ENCODE assay signal across 3 fruit fly cellular contexts in genomic region chr2L:1981726-1982367, dm6.
TF ChIP-seq lines count a peak whose summit lies in the region.

Gene CG7289 (plus strand): TSS chr2L:1982217.

TF ChIP-seq in whole organism, adult, 20 proteins besides CTCF, POLR2A, EP300 and RAD21 (continued from another document):
- no peak for TF ChIP-seq cic (GFP tag; optimal IDR thresholded peaks at IDR 0.05; lab: Kevin White, UChicago)

TF ChIP-seq in whole organism, embryonic, 481 proteins besides CTCF, POLR2A, EP300 and RAD21 (continued from another document and continues in another):
- no peak for TF ChIP-seq BtbVII (GFP tag; optimal IDR thresholded peaks at IDR 0.05; lab: Kevin White, UChicago)
- no peak for TF ChIP-seq CG4328 (GFP tag; optimal IDR thresholded peaks at IDR 0.05; lab: Kevin White, UChicago)
- no peak for TF ChIP-seq CG3281 (GFP tag; optimal IDR thresholded peaks at IDR 0.05; lab: Kevin White, UChicago)
- TF ChIP-seq unpg (GFP tag; optimal IDR thresholded peaks at IDR 0.05; lab: Kevin White, UChicago), result no peak
- no peak for TF ChIP-seq aop (GFP tag; IDR thresholded peaks at IDR 0.05; lab: Robert Waterston, UW)
- TF ChIP-seq fd3F (GFP tag; optimal IDR thresholded peaks at IDR 0.05; lab: Kevin White, UChicago), result no peak
- peak; percentile 38 for TF ChIP-seq lilli (GFP tag; optimal IDR thresholded peaks at IDR 0.05; lab: Kevin White, UChicago)
- TF ChIP-seq Mad (GFP tag; optimal IDR thresholded peaks at IDR 0.05; lab: Kevin White, UChicago), result no peak
- no peak for TF ChIP-seq pfk (GFP tag; optimal IDR thresholded peaks at IDR 0.05; lab: Kevin White, UChicago)
- peak; percentile 15 for TF ChIP-seq CoRest (tag; optimal IDR thresholded peaks at IDR 0.05; lab: Kevin White, UChicago)
- TF ChIP-seq CG42726 (GFP tag; IDR thresholded peaks at IDR 0.05; lab: Robert Waterston, UW; ENCODE audit: partially characterized antibody), result 0 out of 2 replicates have a peak, but pooled peaks have one; percentile 20
- no peak for TF ChIP-seq D19A (tag; optimal IDR thresholded peaks at IDR 0.05; lab: Kevin White, UChicago)
- TF ChIP-seq CG30020 (tag; optimal IDR thresholded peaks at IDR 0.05; lab: Kevin White, UChicago), result no peak
- no peak for TF ChIP-seq kay (GFP tag; optimal IDR thresholded peaks at IDR 0.05; lab: Kevin White, UChicago)
- no peak for TF ChIP-seq CG2678 (tag; optimal IDR thresholded peaks at IDR 0.05; lab: Kevin White, UChicago)
- TF ChIP-seq pan (optimal IDR thresholded peaks at IDR 0.05; lab: Kevin White, UChicago), result peak in 1 of 2 experiments; percentile 28
- peak in 1 of 2 experiments; percentile 34 for TF ChIP-seq pan (GFP tag; optimal IDR thresholded peaks at IDR 0.05 in 1 of 2, IDR thresholded peaks at IDR 0.05 in 1 of 2)
- no peak for TF ChIP-seq rib (GFP tag; IDR thresholded peaks at IDR 0.05; lab: Robert Waterston, UW)
- TF ChIP-seq CG16813 (GFP tag; IDR thresholded peaks at IDR 0.05; lab: Robert Waterston, UW; ENCODE audit: partially characterized antibody), result peak; percentile 59
- no peak for TF ChIP-seq CG18599 (GFP tag; optimal IDR thresholded peaks at IDR 0.05; lab: Kevin White, UChicago)
- TF ChIP-seq corto (GFP tag; optimal IDR thresholded peaks at IDR 0.05; lab: Kevin White, UChicago), result no peak
- no peak for TF ChIP-seq pho (GFP tag; optimal IDR thresholded peaks at IDR 0.05; lab: Kevin White, UChicago)
- no peak for TF ChIP-seq fd96Cb (tag; optimal IDR thresholded peaks at IDR 0.05; lab: Kevin White, UChicago)
- peak; percentile 55 for TF ChIP-seq pzg (GFP tag; optimal IDR thresholded peaks at IDR 0.05; lab: Kevin White, UChicago)
- no peak for TF ChIP-seq CG7839 (tag; optimal IDR thresholded peaks at IDR 0.05; lab: Kevin White, UChicago)
- no peak for TF ChIP-seq NK7.1 (GFP tag; optimal IDR thresholded peaks at IDR 0.05; lab: Kevin White, UChicago)
- TF ChIP-seq CG9932 (GFP tag; IDR thresholded peaks at IDR 0.05; lab: Robert Waterston, UW), result peak; percentile 48; the same call in 1 of the 2 replicates
- no peak for TF ChIP-seq Sin3A (optimal IDR thresholded peaks at IDR 0.05; lab: Kevin White, UChicago)
- no peak for TF ChIP-seq CG18764 (GFP tag; optimal IDR thresholded peaks at IDR 0.05; lab: Kevin White, UChicago)
- no peak for TF ChIP-seq Drgx (GFP tag; IDR thresholded peaks at IDR 0.05; lab: Robert Waterston, UW)
- no peak for TF ChIP-seq Rfx (GFP tag; IDR thresholded peaks at IDR 0.05; lab: Robert Waterston, UW)
- TF ChIP-seq ara (GFP tag; IDR thresholded peaks at IDR 0.05; lab: Robert Waterston, UW), result 0 out of 2 replicates have a peak, but pooled peaks have one; percentile 24
- peak; percentile 49 for TF ChIP-seq YL-1 (GFP tag; optimal IDR thresholded peaks at IDR 0.05; lab: Kevin White, UChicago)
- peak; percentile 75 for TF ChIP-seq Dref (GFP tag; IDR thresholded peaks at IDR 0.05; lab: Robert Waterston, UW)
- TF ChIP-seq CG7786 (GFP tag; optimal IDR thresholded peaks at IDR 0.05; lab: Kevin White, UChicago), result peak; percentile 20
- TF ChIP-seq Xbp1 (GFP tag; optimal IDR thresholded peaks at IDR 0.05; lab: Kevin White, UChicago), result peak; percentile 25
- no peak for TF ChIP-seq CG18619 (GFP tag; optimal IDR thresholded peaks at IDR 0.05; lab: Kevin White, UChicago)
- TF ChIP-seq BEAF-32 (GFP tag; optimal IDR thresholded peaks at IDR 0.05; lab: Kevin White, UChicago), result peak; percentile 67
- TF ChIP-seq crc (GFP tag; optimal IDR thresholded peaks at IDR 0.05; lab: Kevin White, UChicago), result no peak
- TF ChIP-seq ind (GFP tag; optimal IDR thresholded peaks at IDR 0.05; lab: Kevin White, UChicago), result no peak
- no peak for TF ChIP-seq shn (GFP tag; optimal IDR thresholded peaks at IDR 0.05; lab: Kevin White, UChicago)
- TF ChIP-seq esg (GFP tag; conservative IDR thresholded peaks at IDR 0.05; lab: Robert Waterston, UW), result no peak
- no peak for TF ChIP-seq chm (GFP tag; IDR thresholded peaks at IDR 0.05; lab: Robert Waterston, UW)
- no peak for TF ChIP-seq CG15269 (tag; optimal IDR thresholded peaks at IDR 0.05; lab: Kevin White, UChicago)
- TF ChIP-seq CG13287 (GFP tag; IDR thresholded peaks at IDR 0.05; lab: Robert Waterston, UW; ENCODE audit: partially characterized antibody), result peak; percentile 78
- no peak for TF ChIP-seq CG15011 (GFP tag; optimal IDR thresholded peaks at IDR 0.05; lab: Kevin White, UChicago)
- peak; percentile 42; the same call in 1 of the 2 replicates for TF ChIP-seq E2f2 (GFP tag; IDR thresholded peaks at IDR 0.05; lab: Robert Waterston, UW)
- no peak for TF ChIP-seq Ssrp (tag; optimal IDR thresholded peaks at IDR 0.05; lab: Kevin White, UChicago)
- TF ChIP-seq abd-A (tag; optimal IDR thresholded peaks at IDR 0.05; lab: Kevin White, UChicago), result no peak
- peak; percentile 22 for TF ChIP-seq HmgZ (tag; optimal IDR thresholded peaks at IDR 0.05; lab: Kevin White, UChicago)
- TF ChIP-seq CG3847 (GFP tag; IDR thresholded peaks at IDR 0.05; lab: Robert Waterston, UW), result no peak
- TF ChIP-seq CG8281 (tag; optimal IDR thresholded peaks at IDR 0.05; lab: Kevin White, UChicago), result no peak
- no peak for TF ChIP-seq CG10267 (tag; optimal IDR thresholded peaks at IDR 0.05; lab: Kevin White, UChicago)
- TF ChIP-seq Dll (GFP tag; IDR thresholded peaks at IDR 0.05; lab: Robert Waterston, UW; ENCODE audit: partially characterized antibody), result peak; percentile 61
- TF ChIP-seq CG8388 (GFP tag; optimal IDR thresholded peaks at IDR 0.05; lab: Kevin White, UChicago), result no peak
- peak; percentile 80 for TF ChIP-seq sens (GFP tag; lab: Kevin White, UChicago)
- TF ChIP-seq CG15479 (GFP tag; optimal IDR thresholded peaks at IDR 0.05; lab: Kevin White, UChicago), result no peak
- no peak for TF ChIP-seq Gug (GFP tag; IDR thresholded peaks at IDR 0.05; lab: Robert Waterston, UW)
- TF ChIP-seq sna (GFP tag; IDR thresholded peaks at IDR 0.05; lab: Robert Waterston, UW; ENCODE audit: partially characterized antibody), result 0 out of 2 replicates have a peak, but pooled peaks have one; percentile 27
- TF ChIP-seq CG1603 (tag; optimal IDR thresholded peaks at IDR 0.05; lab: Kevin White, UChicago), result peak; percentile 25
- TF ChIP-seq CG7963 (GFP tag; IDR thresholded peaks at IDR 0.05; lab: Robert Waterston, UW; ENCODE audit: partially characterized antibody), result peak; percentile 52; the same call in 1 of the 3 replicates
- no peak for TF ChIP-seq Oaz (GFP tag; IDR thresholded peaks at IDR 0.05; lab: Robert Waterston, UW)
- no peak for TF ChIP-seq Side (GFP tag; optimal IDR thresholded peaks at IDR 0.05; lab: Kevin White, UChicago)
- TF ChIP-seq unc-4 (GFP tag; IDR thresholded peaks at IDR 0.05; lab: Robert Waterston, UW; ENCODE audit: partially characterized antibody), result peak; percentile 60
- no peak for TF ChIP-seq Pdp1 (GFP tag; optimal IDR thresholded peaks at IDR 0.05; lab: Kevin White, UChicago)

TF ChIP-seq in whole organism, wandering third instar larva, 38 proteins besides CTCF, POLR2A, EP300 and RAD21 (continued from another document):
- peak in 1 of 2 experiments; percentile 33 for TF ChIP-seq foxo (GFP tag; optimal IDR thresholded peaks at IDR 0.05; lab: Kevin White, UChicago)
- no peak for TF ChIP-seq Hr78 (GFP tag; optimal IDR thresholded peaks at IDR 0.05; lab: Kevin White, UChicago)
- TF ChIP-seq Dif (GFP tag; optimal IDR thresholded peaks at IDR 0.05; lab: Kevin White, UChicago; ENCODE audit: partially characterized antibody), result no peak
- peak; percentile 3 for TF ChIP-seq sv (GFP tag; optimal IDR thresholded peaks at IDR 0.05; lab: Kevin White, UChicago)
- no peak for TF ChIP-seq CrebA (GFP tag; optimal IDR thresholded peaks at IDR 0.05; lab: Kevin White, UChicago; ENCODE audit: borderline replicate concordance)
- no peak for TF ChIP-seq Abd-B (GFP tag; optimal IDR thresholded peaks at IDR 0.05; lab: Kevin White, UChicago)
- no peak for TF ChIP-seq dsf (GFP tag; optimal IDR thresholded peaks at IDR 0.05; lab: Kevin White, UChicago; ENCODE audit: borderline replicate concordance)
